Fruit fly (Drosophila melanogaster): Measurements from ENCODE around the gene CG17129.

CG17129 gene

dm6 chr3L:711839-712553, 31.9 kb upstream of the CG17129 start, which contains the start of gene CG13896 (continued):
- peak; percentile 61 for TF ChIP-seq tap (tag; optimal IDR thresholded peaks at IDR 0.05)
- TF ChIP-seq yki (optimal IDR thresholded peaks at IDR 0.05) = no peak
- peak; percentile 37 for TF ChIP-seq Tbp (GFP tag; optimal IDR thresholded peaks at IDR 0.05)
- TF ChIP-seq ems (GFP tag; optimal IDR thresholded peaks at IDR 0.05) = peak; percentile 78
- TF ChIP-seq pzg (GFP tag; optimal IDR thresholded peaks at IDR 0.05) = peak; percentile 49
- peak; percentile 66 for TF ChIP-seq Atf6 (GFP tag; IDR thresholded peaks at IDR 0.05)
- TF ChIP-seq cato (GFP tag; optimal IDR thresholded peaks at IDR 0.05; ENCODE audit: borderline replicate concordance) = peak; percentile 76
- peak; percentile 64; the same call in 1 of the 2 replicates for TF ChIP-seq CG8765 (GFP tag; IDR thresholded peaks at IDR 0.05)
- TF ChIP-seq D19A (tag; optimal IDR thresholded peaks at IDR 0.05) = peak; percentile 73
- peak; percentile 69 for TF ChIP-seq CG34376 (GFP tag; optimal IDR thresholded peaks at IDR 0.05)
- TF ChIP-seq D19B (GFP tag; optimal IDR thresholded peaks at IDR 0.05) = peak; percentile 42
- peak; percentile 70 for TF ChIP-seq CG12071 (GFP tag; optimal IDR thresholded peaks at IDR 0.05)
- TF ChIP-seq maf-S (GFP tag; optimal IDR thresholded peaks at IDR 0.05) = peak; percentile 91
- no peak for TF ChIP-seq cad (GFP tag; optimal IDR thresholded peaks at IDR 0.05)
- peak; percentile 76 for TF ChIP-seq Fer1 (GFP tag; optimal IDR thresholded peaks at IDR 0.05)
- peak; percentile 50 for TF ChIP-seq disco-r (GFP tag; optimal IDR thresholded peaks at IDR 0.05)
- peak; percentile 97 for TF ChIP-seq CG2199 (GFP tag; IDR thresholded peaks at IDR 0.05)
- peak; percentile 72 for TF ChIP-seq CG12236 (GFP tag; optimal IDR thresholded peaks at IDR 0.05)
- TF ChIP-seq CG2120 (GFP tag; optimal IDR thresholded peaks at IDR 0.05) = peak; percentile 91
- peak; percentile 72 for TF ChIP-seq CG15073 (GFP tag; optimal IDR thresholded peaks at IDR 0.05)
- peak; percentile 49 for TF ChIP-seq CG9437 (GFP tag; optimal IDR thresholded peaks at IDR 0.05)
- no peak for TF ChIP-seq seq (GFP tag; IDR thresholded peaks at IDR 0.05)
- TF ChIP-seq NC2α (GFP tag; optimal IDR thresholded peaks at IDR 0.05) = peak; percentile 77
- peak; percentile 67 for TF ChIP-seq abd-A (tag; optimal IDR thresholded peaks at IDR 0.05)
- peak; percentile 8 for TF ChIP-seq Sox100B (GFP tag; optimal IDR thresholded peaks at IDR 0.05)
- TF ChIP-seq CG9727 (GFP tag; optimal IDR thresholded peaks at IDR 0.05) = peak; percentile 87
- TF ChIP-seq p53 (GFP tag; optimal IDR thresholded peaks at IDR 0.05) = peak; percentile 84
- TF ChIP-seq pita (GFP tag; optimal IDR thresholded peaks at IDR 0.05) = peak; percentile 61
- TF ChIP-seq Nf-YC (tag; optimal IDR thresholded peaks at IDR 0.05) = peak; percentile 63
- no peak for TF ChIP-seq h (optimal IDR thresholded peaks at IDR 0.05)
- peak; percentile 58; the same call in 1 of the 2 replicates for TF ChIP-seq CG5953 (GFP tag; IDR thresholded peaks at IDR 0.05)
- peak; percentile 84 for TF ChIP-seq CG14441 (GFP tag; IDR thresholded peaks at IDR 0.05)
- peak; percentile 69 for TF ChIP-seq CG10431 (GFP tag; optimal IDR thresholded peaks at IDR 0.05)
- peak; percentile 54 for TF ChIP-seq stwl (tag; optimal IDR thresholded peaks at IDR 0.05)
- peak; percentile 48 for TF ChIP-seq amos (GFP tag; IDR thresholded peaks at IDR 0.05; ENCODE audit: partially characterized antibody)
- peak; percentile 62; the same call in 1 of the 3 replicates for TF ChIP-seq CG16813 (GFP tag; IDR thresholded peaks at IDR 0.05; ENCODE audit: partially characterized antibody)
- TF ChIP-seq Hr3 (GFP tag; optimal IDR thresholded peaks at IDR 0.05) = peak; percentile 93
- peak; percentile 89 for TF ChIP-seq CG12155 (GFP tag; optimal IDR thresholded peaks at IDR 0.05)
- TF ChIP-seq Jarid2 (GFP tag; optimal IDR thresholded peaks at IDR 0.05) = peak; percentile 54
- peak; percentile 81 for TF ChIP-seq sna (GFP tag; IDR thresholded peaks at IDR 0.05; ENCODE audit: partially characterized antibody)
- TF ChIP-seq CG8089 (GFP tag; optimal IDR thresholded peaks at IDR 0.05) = peak; percentile 95
- peak; percentile 83 for TF ChIP-seq CG10366 (GFP tag; IDR thresholded peaks at IDR 0.05)
- no peak; the same call in none of the 2 replicates for TF ChIP-seq ro (GFP tag; IDR thresholded peaks at IDR 0.05)
- TF ChIP-seq Nf-YA (GFP tag; IDR thresholded peaks at IDR 0.05) = peak; percentile 67
- TF ChIP-seq CG1647 (GFP tag; optimal IDR thresholded peaks at IDR 0.05) = peak; percentile 91
- TF ChIP-seq scrt (GFP tag; optimal IDR thresholded peaks at IDR 0.05) = peak; percentile 66
- peak; percentile 82 for TF ChIP-seq CG17361 (GFP tag; IDR thresholded peaks at IDR 0.05)
- TF ChIP-seq CG17568 (GFP tag; optimal IDR thresholded peaks at IDR 0.05) = peak; percentile 40
- TF ChIP-seq CG14050 (GFP tag; IDR thresholded peaks at IDR 0.05) = peak; percentile 54
- TF ChIP-seq Opbp (GFP tag; IDR thresholded peaks at IDR 0.05; ENCODE audit: partially characterized antibody) = peak; percentile 61
